Fruit fly (Drosophila melanogaster): ENCODE measurements around the gene Mnt.

Mnt gene

DNA sequence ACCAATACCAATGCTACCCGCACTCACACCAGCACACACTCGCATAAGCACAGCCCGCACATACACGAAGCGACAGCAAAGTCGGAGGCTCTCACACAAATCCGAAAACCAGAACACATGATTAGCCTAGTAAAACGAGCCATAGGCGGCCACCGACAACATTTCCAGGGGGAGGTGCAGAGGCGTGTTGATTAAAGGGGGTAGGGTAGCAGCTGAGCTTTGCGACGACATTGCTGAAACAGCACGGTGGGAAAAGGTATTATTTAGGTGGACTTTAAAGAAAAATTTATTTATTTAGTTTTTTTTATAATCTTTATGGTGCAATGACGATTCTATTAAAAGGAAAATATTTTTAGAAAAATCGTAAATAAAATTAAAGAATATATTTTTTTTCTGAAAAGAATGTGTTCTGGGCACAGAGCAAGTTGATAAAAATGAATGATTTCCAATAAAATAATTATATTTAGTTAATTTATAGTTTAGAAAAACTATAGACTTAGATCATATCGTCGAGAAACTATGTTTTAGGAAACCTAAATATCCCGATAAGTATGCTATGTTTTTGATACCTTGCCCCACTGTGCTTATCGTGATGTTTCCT is 72.4 kb downstream of the Mnt start (continued):
- TF ChIP-seq CG15696 (tag; optimal IDR thresholded peaks at IDR 0.05) (peak; percentile 61), Abd-B (GFP tag; optimal IDR thresholded peaks at IDR 0.05) (peak; percentile 75), Bteb2 (GFP tag; optimal IDR thresholded peaks at IDR 0.05) (no peak), CG2889 (GFP tag; IDR thresholded peaks at IDR 0.05) (peak; percentile 51), CG3163 (GFP tag; optimal IDR thresholded peaks at IDR 0.05) (no peak), C15 (GFP tag; IDR thresholded peaks at IDR 0.05) (0 out of 3 replicates have a peak, but pooled peaks have one; percentile 35), ttk (GFP tag; IDR thresholded peaks at IDR 0.05) (peak; percentile 61), ase (GFP tag; IDR thresholded peaks at IDR 0.05) (peak; percentile 69), Lim3 (GFP tag; IDR thresholded peaks at IDR 0.05) (0 out of 2 replicates have a peak, but pooled peaks have one; percentile 23), phol (tag; optimal IDR thresholded peaks at IDR 0.05) (peak; percentile 90), CrebB (tag; optimal IDR thresholded peaks at IDR 0.05) (no peak), Kr (GFP tag; optimal IDR thresholded peaks at IDR 0.05) (no peak), CG1529 (GFP tag; optimal IDR thresholded peaks at IDR 0.05) (peak; percentile 38), D19A (tag; optimal IDR thresholded peaks at IDR 0.05) (peak; percentile 88), BtbVII (GFP tag; optimal IDR thresholded peaks at IDR 0.05) (peak; percentile 90), dm (GFP tag; optimal IDR thresholded peaks at IDR 0.05) (no peak), repo (GFP tag; optimal IDR thresholded peaks at IDR 0.05) (no peak), fd3F (GFP tag; optimal IDR thresholded peaks at IDR 0.05) (peak; percentile 72), CG10654 (GFP tag; optimal IDR thresholded peaks at IDR 0.05) (peak; percentile 81), zf30C (GFP tag; optimal IDR thresholded peaks at IDR 0.05) (no peak), gce (GFP tag; IDR thresholded peaks at IDR 0.05) (peak; percentile 42; the same call in 1 of the 3 replicates), Hr39 (optimal IDR thresholded peaks at IDR 0.05) (no peak), vnd (GFP tag; IDR thresholded peaks at IDR 0.05; ENCODE audit: partially characterized antibody) (no peak), CG3407 (GFP tag; optimal IDR thresholded peaks at IDR 0.05) (peak; percentile 73), CG11456 (GFP tag; IDR thresholded peaks at IDR 0.05) (peak; percentile 82), vfl (GFP tag; optimal IDR thresholded peaks at IDR 0.05) (no peak), rib (GFP tag; IDR thresholded peaks at IDR 0.05) (no peak; the same call in 1 of the 2 replicates), Dip2 (GFP tag; IDR thresholded peaks at IDR 0.05) (peak; percentile 15; the same call in 1 of the 2 replicates), CG6254 (GFP tag; optimal IDR thresholded peaks at IDR 0.05) (peak; percentile 79), bigmax (GFP tag; optimal IDR thresholded peaks at IDR 0.05) (no peak), Chrac-16 (GFP tag; optimal IDR thresholded peaks at IDR 0.05) (peak; percentile 52), mirr (GFP tag; optimal IDR thresholded peaks at IDR 0.05) (peak; percentile 97), CG11723 (GFP tag; optimal IDR thresholded peaks at IDR 0.05) (peak; percentile 75), sob (GFP tag; IDR thresholded peaks at IDR 0.05) (peak; percentile 45; the same call in 1 of the 2 replicates), inv (GFP tag; IDR thresholded peaks at IDR 0.05; ENCODE audit: partially characterized antibody) (no peak), al (GFP tag; IDR thresholded peaks at IDR 0.05) (peak; percentile 70), CG4617 (GFP tag; optimal IDR thresholded peaks at IDR 0.05; ENCODE audit: borderline replicate concordance) (peak; percentile 17), Xrp1 (GFP tag; IDR thresholded peaks at IDR 0.05) (peak; percentile 70), E2f1 (GFP tag; IDR thresholded peaks at IDR 0.05) (peak; percentile 74), CG15269 (tag; optimal IDR thresholded peaks at IDR 0.05) (peak; percentile 89), aop (GFP tag; IDR thresholded peaks at IDR 0.05) (peak; percentile 47; the same call in 1 of the 2 replicates), sug (tag; optimal IDR thresholded peaks at IDR 0.05) (peak; percentile 64), CG18011 (GFP tag; optimal IDR thresholded peaks at IDR 0.05) (peak; percentile 37), Fer2 (tag; optimal IDR thresholded peaks at IDR 0.05) (peak; percentile 57), CG2199 (GFP tag; IDR thresholded peaks at IDR 0.05) (no peak), BEAF-32 (GFP tag; optimal IDR thresholded peaks at IDR 0.05) (no peak), Doc2 (GFP tag; IDR thresholded peaks at IDR 0.05) (peak; percentile 44; the same call in 1 of the 2 replicates), CG9817 (tag; optimal IDR thresholded peaks at IDR 0.05) (peak; percentile 62), Dp (GFP tag; optimal IDR thresholded peaks at IDR 0.05) (no peak), bsh (GFP tag; optimal IDR thresholded peaks at IDR 0.05) (peak; percentile 37 to 85)
